Worm (Caenorhabditis elegans) whole organism, L1 larva: ENCODE results near the gene T16A9.5.

Experiments used
- C04F5.9 ChIP-seq: sonication (generic microtip); optimal IDR thresholded peaks from 2 replicates; lab custom pipeline; 2016; ENCODE audit warnings: missing genetic modification characterization, missing compliant biosample characterization
- C34B4.2 ChIP-seq: sonication (generic microtip); optimal IDR thresholded peaks from 2 replicates; lab custom pipeline; 2017; ENCODE audit warnings: mild to moderate bottlenecking, missing genetic modification characterization, missing compliant biosample characterization
- Y116A8C.19 ChIP-seq: sonication (generic microtip); optimal IDR thresholded peaks from 2 replicates; lab custom pipeline; 2016; ENCODE audit warnings: missing compliant biosample characterization, missing genetic modification characterization, borderline replicate concordance
- aha-1 ChIP-seq: fragments of 150-350 bp; optimal IDR thresholded peaks from 2 replicates; lab custom pipeline; 2014; ENCODE audit warnings: missing biosample characterization, missing genetic modification characterization
- alr-1 ChIP-seq: fragments of 200-800 bp; sonication (Bioruptor generic); optimal IDR thresholded peaks from 2 replicates; lab custom pipeline; 2018; ENCODE audit warnings: borderline replicate concordance, mild to moderate bottlenecking, missing genetic modification characterization, missing compliant biosample characterization
- aly-2 ChIP-seq: fragments of 150-350 bp; optimal IDR thresholded peaks from 2 replicates; lab custom pipeline; 2014; ENCODE audit warnings: missing biosample characterization, missing genetic modification characterization
- ama-1 ChIP-seq: fragments of 150-350 bp; optimal IDR thresholded peaks from 2 replicates; lab custom pipeline; 2014
- blmp-1 ChIP-seq: fragments of 150-350 bp; optimal IDR thresholded peaks from 2 replicates; lab custom pipeline; 2014; ENCODE audit warnings: missing biosample characterization, missing genetic modification characterization
- ceh-63 ChIP-seq: fragments of 200-800 bp; sonication (Bioruptor generic); optimal IDR thresholded peaks from 2 replicates; lab custom pipeline; 2018; ENCODE audit warnings: mild to moderate bottlenecking, missing genetic modification characterization, missing compliant biosample characterization
- ceh-8 ChIP-seq: fragments of 200-800 bp; sonication (Bioruptor generic); optimal IDR thresholded peaks from 2 replicates; lab custom pipeline; 2018; ENCODE audit warnings: mild to moderate bottlenecking, missing genetic modification characterization, moderate library complexity, missing compliant biosample characterization
- ceh-88 ChIP-seq: fragments of 200-800 bp; sonication (Bioruptor generic); IDR thresholded peaks from 2 replicates; pipeline ENCODE4 v1.3.6; 2022; ENCODE audit warnings: missing genetic modification characterization, missing compliant biosample characterization
- ceh-90 ChIP-seq: sonication (generic microtip); optimal IDR thresholded peaks from 2 replicates; lab custom pipeline; 2016; ENCODE audit warnings: missing genetic modification characterization, missing compliant biosample characterization
- ces-1 ChIP-seq: fragments of 150-350 bp; optimal IDR thresholded peaks from 2 replicates; lab custom pipeline; 2014; ENCODE audit warnings: missing biosample characterization, missing genetic modification reagents, missing genetic modification characterization
- dpl-1 ChIP-seq, 3 experiments: fragments of 150-350 bp in 2 of 3; sonication (generic microtip) in 1 of 3; optimal IDR thresholded peaks; 2 replicates each; lab custom pipeline; 2014 to 2017; ENCODE audit warnings: missing biosample characterization in 3 of 3, missing genetic modification characterization in 3 of 3, missing genetic modification reagents in 3 of 3
- dsc-1 ChIP-seq: sonication (generic microtip); optimal IDR thresholded peaks from 2 replicates; lab custom pipeline; 2016; ENCODE audit warnings: mild to moderate bottlenecking, missing genetic modification characterization, missing compliant biosample characterization
- efl-1 ChIP-seq, 4 experiments: fragments of 150-350 bp; optimal IDR thresholded peaks in 3 of 4; peaks in 1 of 4; 1 replicate in 1 of 4; 2 replicates in 3 of 4; lab custom pipeline; 2014; ENCODE audit warnings: missing biosample characterization in 2 of 4, missing genetic modification characterization in 2 of 4, missing genetic modification reagents in 2 of 4
- efl-3 ChIP-seq: fragments of 200-800 bp; sonication (Bioruptor generic); optimal IDR thresholded peaks from 2 replicates; lab custom pipeline; 2018; ENCODE audit warnings: mild to moderate bottlenecking, missing genetic modification characterization, missing compliant biosample characterization
- elt-2 ChIP-seq: sonication (generic microtip); optimal IDR thresholded peaks from 2 replicates; lab custom pipeline; 2016; ENCODE audit warnings: missing genetic modification characterization, mild to moderate bottlenecking, inconsistent platforms, missing compliant biosample characterization, missing genetic modification reagents
- elt-3 ChIP-seq, 6 experiments: fragments of 150-350 bp in 1 of 6; sonication (generic microtip); optimal IDR thresholded peaks; 2 replicates each; lab custom pipeline; 2017 to 2018; ENCODE audit warnings: missing biosample characterization in 6 of 6, missing genetic modification characterization in 6 of 6, inconsistent platforms in 1 of 6
- fkh-10 ChIP-seq: sonication (generic microtip); optimal IDR thresholded peaks from 2 replicates; lab custom pipeline; 2017; ENCODE audit warnings: missing biosample characterization, missing genetic modification reagents, missing genetic modification characterization
- grh-1 ChIP-seq: fragments of 200-800 bp; sonication (Bioruptor generic); IDR thresholded peaks from 2 replicates; pipeline ENCODE4 v1.3.6; 2022; ENCODE audit warnings: missing genetic modification reagents, missing genetic modification characterization, missing compliant biosample characterization
- hpl-2 ChIP-seq: fragments of 150-350 bp; optimal IDR thresholded peaks from 2 replicates; lab custom pipeline; 2014; ENCODE audit warnings: missing biosample characterization, missing genetic modification reagents, missing genetic modification characterization
- irx-1 ChIP-seq: sonication (generic microtip); optimal IDR thresholded peaks from 2 replicates; lab custom pipeline; 2016; ENCODE audit warnings: missing genetic modification characterization, missing compliant biosample characterization
- isw-1 ChIP-seq: fragments of 200-800 bp; sonication (Bioruptor generic); IDR thresholded peaks from 2 replicates; pipeline ENCODE4 v1.3.6; 2022; ENCODE audit warnings: missing genetic modification characterization, missing compliant biosample characterization
- lin-13 ChIP-seq: fragments of 150-350 bp; optimal IDR thresholded peaks from 2 replicates; lab custom pipeline; 2014; ENCODE audit warnings: missing biosample characterization, missing genetic modification reagents, missing genetic modification characterization
- lin-15B ChIP-seq: fragments of 150-350 bp; sonication (generic microtip); optimal IDR thresholded peaks from 3 replicates; lab custom pipeline; 2014; ENCODE audit warnings: missing biosample characterization, missing genetic modification characterization
- lin-35 ChIP-seq, 2 experiments: fragments of 150-350 bp; optimal IDR thresholded peaks; 2 replicates each; lab custom pipeline; 2014; ENCODE audit warnings: missing biosample characterization in 2 of 2, missing genetic modification characterization in 2 of 2, missing genetic modification reagents in 2 of 2
- lir-3 ChIP-seq: sonication (generic microtip); optimal IDR thresholded peaks from 2 replicates; lab custom pipeline; 2016; ENCODE audit warnings: mild to moderate bottlenecking, missing genetic modification characterization, moderate library complexity, missing compliant biosample characterization; ENCODE audit not compliant: poor library complexity
- lsy-2 ChIP-seq, 2 experiments: fragments of 150-350 bp; optimal IDR thresholded peaks; 2 replicates each; lab custom pipeline; 2014; ENCODE audit warnings: missing biosample characterization in 2 of 2, missing genetic modification characterization in 2 of 2
- mab-9 ChIP-seq: fragments of 200-800 bp; sonication (Bioruptor generic); IDR thresholded peaks from 2 replicates; pipeline ENCODE4 v1.3.6; 2022; ENCODE audit warnings: missing genetic modification reagents, missing genetic modification characterization, missing compliant biosample characterization
- mdl-1 ChIP-seq, 2 experiments: fragments of 150-350 bp; optimal IDR thresholded peaks; 2 replicates each; lab custom pipeline; 2014 to 2017; ENCODE audit warnings: missing biosample characterization in 2 of 2, missing genetic modification characterization in 2 of 2, inconsistent platforms in 1 of 2
- nhr-11 ChIP-seq: fragments of 150-350 bp; optimal IDR thresholded peaks from 2 replicates; lab custom pipeline; 2014; ENCODE audit warnings: missing biosample characterization, missing genetic modification characterization
- nhr-19 ChIP-seq: fragments of 200-800 bp; sonication (Bioruptor generic); conservative IDR thresholded peaks from 2 replicates; pipeline ENCODE4 v1.3.6; 2022; ENCODE audit warnings: missing genetic modification characterization, missing compliant biosample characterization
- nhr-20 ChIP-seq: sonication (generic microtip); optimal IDR thresholded peaks from 2 replicates; lab custom pipeline; 2016; ENCODE audit warnings: mild to moderate bottlenecking, missing genetic modification characterization, missing compliant biosample characterization
- nhr-47 ChIP-seq: sonication (generic microtip); optimal IDR thresholded peaks from 2 replicates; lab custom pipeline; 2016; ENCODE audit warnings: mild to moderate bottlenecking, missing genetic modification characterization, moderate library complexity, missing compliant biosample characterization
- nhr-71 ChIP-seq: sonication (generic microtip); optimal IDR thresholded peaks from 2 replicates; lab custom pipeline; 2016; ENCODE audit warnings: mild to moderate bottlenecking, missing genetic modification characterization, moderate library complexity, missing compliant biosample characterization
- nhr-90 ChIP-seq: sonication (generic microtip); optimal IDR thresholded peaks from 2 replicates; lab custom pipeline; 2016; ENCODE audit warnings: mild to moderate bottlenecking, missing genetic modification characterization, missing compliant biosample characterization; ENCODE audit not compliant: poor library complexity
- pag-3 ChIP-seq: sonication (generic microtip); optimal IDR thresholded peaks from 2 replicates; lab custom pipeline; 2017; ENCODE audit warnings: missing genetic modification characterization, mild to moderate bottlenecking, missing compliant biosample characterization, antibody characterized with exemption, borderline replicate concordance; ENCODE audit not compliant: insufficient read depth
- pqm-1 ChIP-seq: sonication (generic microtip); optimal IDR thresholded peaks from 3 replicates; lab custom pipeline; 2017; ENCODE audit warnings: missing biosample characterization, missing genetic modification characterization
- sox-4 ChIP-seq: sonication (generic microtip); optimal IDR thresholded peaks from 2 replicates; lab custom pipeline; 2016; ENCODE audit warnings: missing genetic modification characterization, missing compliant biosample characterization
- sptf-1 ChIP-seq: fragments of 150-350 bp; optimal IDR thresholded peaks from 2 replicates; lab custom pipeline; 2014; ENCODE audit warnings: missing biosample characterization, missing genetic modification characterization
- sup-37 ChIP-seq: fragments of 200-800 bp; sonication (Bioruptor generic); optimal IDR thresholded peaks from 2 replicates; lab custom pipeline; 2018; ENCODE audit warnings: mild to moderate bottlenecking, missing genetic modification characterization, missing compliant biosample characterization
- swsn-7 ChIP-seq: sonication (generic microtip); optimal IDR thresholded peaks from 2 replicates; lab custom pipeline; 2016; ENCODE audit warnings: missing genetic modification characterization, missing compliant biosample characterization
- tbx-2 ChIP-seq: sonication (generic microtip); optimal IDR thresholded peaks from 2 replicates; lab custom pipeline; 2016; ENCODE audit warnings: missing genetic modification characterization, missing compliant biosample characterization
- tlp-1 ChIP-seq: fragments of 150-350 bp; optimal IDR thresholded peaks from 2 replicates; lab custom pipeline; 2014; ENCODE audit warnings: missing biosample characterization, missing genetic modification characterization
- unc-98 ChIP-seq: fragments of 200-800 bp; sonication (Bioruptor generic); IDR thresholded peaks from 2 replicates; pipeline ENCODE4 v1.3.6; 2022; ENCODE audit warnings: missing genetic modification characterization, missing compliant biosample characterization
- vab-15 ChIP-seq: sonication (generic microtip); optimal IDR thresholded peaks from 2 replicates; lab custom pipeline; 2017; ENCODE audit warnings: missing genotype, mild to moderate bottlenecking, missing genetic modification characterization, missing compliant biosample characterization
- xbp-1 ChIP-seq: sonication (generic microtip); optimal IDR thresholded peaks from 2 replicates; lab custom pipeline; 2016; ENCODE audit warnings: missing genetic modification characterization, missing compliant biosample characterization
- zag-1 ChIP-seq: fragments of 150-350 bp; optimal IDR thresholded peaks from 2 replicates; lab custom pipeline; 2014; ENCODE audit warnings: missing biosample characterization, missing genetic modification characterization
- zip-4 ChIP-seq: fragments of 200-800 bp; sonication (Bioruptor generic); optimal IDR thresholded peaks from 2 replicates; lab custom pipeline; 2018; ENCODE audit warnings: mild to moderate bottlenecking, missing genetic modification characterization, moderate library complexity, missing compliant biosample characterization
- ztf-11 ChIP-seq, 2 experiments: sonication (generic microtip); optimal IDR thresholded peaks; 2 replicates each; lab custom pipeline; 2016 to 2017; ENCODE audit warnings: missing genetic modification characterization in 2 of 2, missing biosample characterization in 1 of 2, missing compliant biosample characterization in 1 of 2
- ztf-4 ChIP-seq: fragments of 150-350 bp; optimal IDR thresholded peaks from 2 replicates; lab custom pipeline; 2014; ENCODE audit warnings: missing biosample characterization, missing genetic modification characterization

T16A9.5 gene

DNA sequence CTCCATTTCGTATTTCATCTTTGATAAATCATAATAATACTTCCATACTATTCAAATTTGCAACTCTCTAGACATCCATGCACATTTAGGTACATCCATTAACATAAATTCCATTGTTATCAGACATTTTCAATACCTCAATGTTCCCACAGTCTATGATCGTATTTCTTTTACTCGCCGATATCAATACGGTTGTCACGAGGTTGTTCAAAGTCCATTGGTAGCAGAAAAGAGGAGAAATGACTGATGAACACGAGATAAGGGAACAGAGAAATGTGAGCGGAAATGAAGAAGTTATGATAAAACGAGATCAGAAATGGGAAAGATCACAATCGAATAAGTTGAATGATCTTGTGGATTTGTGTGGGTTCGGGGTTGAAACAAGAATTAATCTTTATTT is 2.2 kb downstream of the T16A9.5 start:
- TF ChIP-seq nhr-71 (tag; lab: Kevin White, UChicago), result no peak
- no peak for TF ChIP-seq pag-3 (tag; lab: Kevin White, UChicago)
- no peak for TF ChIP-seq aly-2
- no peak for TF ChIP-seq C34B4.2
- TF ChIP-seq aha-1, result no peak
- no peak for TF ChIP-seq unc-98
- no peak for TF ChIP-seq C04F5.9 (tag; lab: Kevin White, UChicago)
- TF ChIP-seq ceh-88 (GFP tag; lab: Robert Waterston, UW), result no peak
- TF ChIP-seq ztf-11 (tag; optimal IDR thresholded peaks at IDR 0.05; lab: Kevin White, UChicago), result no peak
- no peak for TF ChIP-seq ces-1 (GFP tag; lab: Kevin White, UChicago)
- TF ChIP-seq blmp-1 (tag; lab: Kevin White, UChicago), result peak; percentile 90
- TF ChIP-seq dpl-1 (GFP tag; optimal IDR thresholded peaks at IDR 0.05; lab: Kevin White, UChicago), result no peak
- TF ChIP-seq nhr-11 (tag; lab: Kevin White, UChicago), result no peak
- peak; percentile 22 for TF ChIP-seq nhr-90
- TF ChIP-seq ama-1 (lab: Kevin White, UChicago), result no peak
- no peak for TF ChIP-seq fkh-10 (GFP tag; lab: Kevin White, UChicago)
- TF ChIP-seq irx-1 (tag; lab: Kevin White, UChicago), result no peak
- no peak for TF ChIP-seq sptf-1 (tag; lab: Kevin White, UChicago)
- TF ChIP-seq isw-1 (GFP tag; lab: Robert Waterston, UW), result no peak
- TF ChIP-seq sup-37 (GFP tag; lab: Kevin White, UChicago), result no peak
- peak in 2 of 6 experiments; percentile 29 to 94 for TF ChIP-seq elt-3 (tag; optimal IDR thresholded peaks at IDR 0.05; lab: Kevin White, UChicago)
- TF ChIP-seq Y116A8C.19 (tag; lab: Kevin White, UChicago), result no peak
- TF ChIP-seq vab-15, result no peak
- TF ChIP-seq nhr-47 (tag; lab: Kevin White, UChicago), result no peak
- no peak for TF ChIP-seq lin-13 (GFP tag; lab: Kevin White, UChicago)
- no peak for TF ChIP-seq pqm-1
- TF ChIP-seq swsn-7, result no peak
- peak in 1 of 2 experiments; percentile 52 for TF ChIP-seq lin-35 (GFP tag; optimal IDR thresholded peaks at IDR 0.05; lab: Kevin White, UChicago)
- no peak for TF ChIP-seq tlp-1 (tag; lab: Kevin White, UChicago)
- TF ChIP-seq zip-4 (GFP tag; lab: Kevin White, UChicago), result no peak
- no peak for TF ChIP-seq ceh-63 (GFP tag; lab: Kevin White, UChicago)
- TF ChIP-seq hpl-2, result no peak
- no peak for TF ChIP-seq alr-1 (tag; lab: Kevin White, UChicago)
- no peak for TF ChIP-seq ceh-8 (GFP tag; lab: Kevin White, UChicago)
- TF ChIP-seq mdl-1 (tag; optimal IDR thresholded peaks at IDR 0.05; lab: Kevin White, UChicago), result peak in 1 of 2 experiments; percentile 54
- no peak for TF ChIP-seq dsc-1 (tag; lab: Kevin White, UChicago)
- no peak for TF ChIP-seq lir-3 (tag; lab: Kevin White, UChicago)
- TF ChIP-seq lin-15B, result no peak
- no peak for TF ChIP-seq zag-1 (tag; lab: Kevin White, UChicago)
- peak; percentile 78 for TF ChIP-seq elt-2 (tag; lab: Kevin White, UChicago)
- no peak for TF ChIP-seq efl-3 (GFP tag; lab: Kevin White, UChicago)
- 0 out of 2 replicates have a peak, but pooled peaks have one; percentile 20 for TF ChIP-seq nhr-19 (GFP tag; lab: Robert Waterston, UW)
- TF ChIP-seq grh-1, result no peak
- TF ChIP-seq nhr-20, result peak; percentile 57
- TF ChIP-seq ztf-4, result no peak
- TF ChIP-seq lsy-2 (tag; optimal IDR thresholded peaks at IDR 0.05; lab: Kevin White, UChicago), result peak in 1 of 2 experiments; percentile 13
- no peak for TF ChIP-seq ceh-90 (tag; lab: Kevin White, UChicago)
- TF ChIP-seq tbx-2, result no peak
- TF ChIP-seq mab-9 (GFP tag; lab: Robert Waterston, UW), result no peak
- no peak for TF ChIP-seq sox-4 (tag; lab: Kevin White, UChicago)
- TF ChIP-seq xbp-1 (tag; lab: Kevin White, UChicago), result no peak
- no peak for TF ChIP-seq efl-1 (optimal IDR thresholded peaks at IDR 0.05; lab: Kevin White, UChicago)
- TF ChIP-seq efl-1 (GFP tag; optimal IDR thresholded peaks at IDR 0.05 in 1 of 2; lab: Kevin White, UChicago), result peak in 1 of 2 experiments; percentile 84
